Worm (Caenorhabditis elegans): Measurements from ENCODE around the gene K10C9.4.

- no peak for TF ChIP-seq hmbx-1 (tag; optimal IDR thresholded peaks at IDR 0.05)
- TF ChIP-seq ama-1 (optimal IDR thresholded peaks at IDR 0.05) = no peak
- no peak for TF ChIP-seq flt-1 (GFP tag; IDR thresholded peaks at IDR 0.05)
- no peak for TF ChIP-seq hnd-1 (tag; optimal IDR thresholded peaks at IDR 0.05)
- no peak for TF ChIP-seq pes-1 (GFP tag; IDR thresholded peaks at IDR 0.05)
- no peak for TF ChIP-seq tra-4 (tag; optimal IDR thresholded peaks at IDR 0.05)
- TF ChIP-seq tbx-11 (GFP tag; IDR thresholded peaks at IDR 0.05) = no peak
- TF ChIP-seq ceh-13 (GFP tag; optimal IDR thresholded peaks at IDR 0.05) = no peak
- TF ChIP-seq ceh-36 (tag; optimal IDR thresholded peaks at IDR 0.05) = no peak
Observed at ce11 chrV:1074946-1075345, 22.1 kb upstream of the K10C9.4 start, which contains the start of gene K10C9.1.

Measured in whole organism, early embryonic.